Fruit fly (Drosophila melanogaster) whole organism, embryonic: Measurements from ENCODE around the gene mu2.

Source experiments
- Bteb2 ChIP-seq: fragments of 200-800 bp; sonication (Bioruptor generic); optimal IDR thresholded peaks from 2 replicates; lab custom pipeline; 2016; ENCODE audit warnings: missing biosample characterization, missing genetic modification characterization
- CG11560 ChIP-seq: fragments of 200-800 bp; sonication (Bioruptor generic); IDR thresholded peaks from 3 replicates; pipeline ENCODE4 v1.3.6; 2022; ENCODE audit warnings: missing biosample characterization, missing genetic modification characterization
- CG4404 ChIP-seq: fragments of 200-800 bp; sonication (Bioruptor generic); IDR thresholded peaks from 2 replicates; pipeline ENCODE4 v1.3.6; 2022; ENCODE audit warnings: missing biosample characterization, missing genetic modification characterization
- CG6683 ChIP-seq: fragments of 200-800 bp; sonication (Bioruptor generic); optimal IDR thresholded peaks from 2 replicates; lab custom pipeline; 2017; ENCODE audit warnings: missing biosample characterization, mild to moderate bottlenecking, missing genetic modification characterization, missing genetic modification reagents
- CG8478 ChIP-seq: fragments of >200 bp; optimal IDR thresholded peaks from 2 replicates; lab custom pipeline; 2018
- Dll ChIP-seq: fragments of 200-800 bp; sonication (Bioruptor generic); IDR thresholded peaks from 4 replicates; pipeline ENCODE4 v1.3.6; 2022; ENCODE audit warnings: missing biosample characterization, missing genetic modification characterization; ENCODE audit not compliant: partially characterized antibody
- Ets97D ChIP-seq: fragments of 200-800 bp; sonication (Bioruptor generic); optimal IDR thresholded peaks from 3 replicates; lab custom pipeline; 2016; ENCODE audit warnings: missing biosample characterization, missing genetic modification characterization
- Sry-δ ChIP-seq: fragments of 200-800 bp; sonication (Bioruptor generic); optimal IDR thresholded peaks from 2 replicates; lab custom pipeline; 2016; ENCODE audit warnings: missing biosample characterization, missing genetic modification characterization
- ftz-f1 ChIP-seq: fragments of 200-800 bp; sonication (Bioruptor generic); optimal IDR thresholded peaks from 2 replicates; lab custom pipeline; 2016; ENCODE audit warnings: missing biosample characterization, missing genetic modification characterization
- usp ChIP-seq: fragments of >200 bp; optimal IDR thresholded peaks from 2 replicates; lab custom pipeline; 2017; ENCODE audit warnings: missing biosample characterization, missing genetic modification characterization
- vfl ChIP-seq: fragments of 200-800 bp; sonication (Bioruptor generic); optimal IDR thresholded peaks from 2 replicates; lab custom pipeline; 2016; ENCODE audit warnings: missing biosample characterization, missing genetic modification characterization
- zen2 ChIP-seq: fragments of 200-800 bp; sonication (Bioruptor generic); IDR thresholded peaks from 3 replicates; pipeline ENCODE4 v1.3.6; 2022; ENCODE audit warnings: missing biosample characterization, missing genetic modification characterization; ENCODE audit not compliant: partially characterized antibody
- zfh1 ChIP-seq: fragments of 200-800 bp; sonication (Bioruptor generic); IDR thresholded peaks from 3 replicates; pipeline ENCODE4 v1.3.6; 2022; ENCODE audit warnings: missing biosample characterization, missing genetic modification characterization

DNA sequence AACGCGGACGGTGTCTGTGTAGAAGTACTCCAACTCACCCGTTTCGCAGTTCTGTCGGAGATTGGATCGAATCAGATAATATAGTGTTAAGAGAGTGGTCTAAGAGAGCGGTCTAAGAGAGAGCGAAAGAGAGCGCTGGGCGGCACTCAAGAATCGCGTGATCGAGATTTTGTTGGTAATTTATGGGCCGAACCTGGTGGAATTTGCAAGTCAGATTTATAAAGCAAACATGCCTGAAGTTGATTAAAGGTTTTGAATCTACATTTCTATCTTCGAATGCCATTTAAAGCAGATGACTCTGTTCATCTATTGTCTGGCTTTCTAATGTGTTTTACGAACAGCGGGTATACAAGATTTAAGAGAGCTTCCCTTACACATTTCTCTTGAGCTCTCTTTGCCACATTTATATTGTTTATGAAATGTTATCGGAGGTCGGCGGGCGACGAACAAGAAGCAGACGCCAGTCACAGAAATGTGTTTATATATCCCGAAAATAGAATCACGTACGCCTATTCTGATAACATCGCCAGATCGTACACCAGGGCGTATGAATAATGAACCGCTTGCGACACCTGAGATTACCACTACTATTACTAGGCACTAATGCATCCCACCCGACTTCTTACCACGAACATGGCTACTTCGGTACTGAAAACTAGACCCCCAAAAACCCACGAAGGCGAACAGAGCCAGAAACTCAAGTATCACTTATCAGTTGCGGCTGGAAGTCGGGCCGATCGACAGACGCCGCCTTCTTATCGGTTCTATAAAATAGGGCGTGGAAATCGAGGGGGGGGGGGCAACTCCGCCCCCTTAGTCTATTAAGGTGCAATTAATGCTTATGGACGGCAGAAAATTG, 20.4 kb upstream of the mu2 start:
- TF ChIP-seq ftz-f1 (GFP tag; lab: Kevin White, UChicago): no peak
- TF ChIP-seq Ets97D (GFP tag; lab: Kevin White, UChicago): no peak
- TF ChIP-seq Sry-δ (GFP tag; lab: Kevin White, UChicago): no peak
- TF ChIP-seq zen2 (GFP tag; lab: Robert Waterston, UW): no peak
- TF ChIP-seq CG4404: no peak
- no peak for TF ChIP-seq usp (GFP tag; lab: Kevin White, UChicago)
- peak; percentile 60; the same call in 1 of the 4 replicates for TF ChIP-seq Dll (GFP tag; lab: Robert Waterston, UW)
- no peak for TF ChIP-seq CG11560 (tag; lab: Robert Waterston, UW)
- TF ChIP-seq zfh1 (GFP tag; lab: Robert Waterston, UW): no peak
- TF ChIP-seq CG6683: no peak
- no peak for TF ChIP-seq vfl
- no peak for TF ChIP-seq CG8478
- no peak for TF ChIP-seq Bteb2 (GFP tag; lab: Kevin White, UChicago)
